Worm (Caenorhabditis elegans): Measurements from ENCODE around the gene metl-1.

ce11 chrII:11518184-11518583 lies 44.8 kb upstream of the metl-1 start, which contains the start of gene B0334.10:
- TF ChIP-seq sdc-2 (tag; optimal IDR thresholded peaks at IDR 0.05) (no peak), pax-1 (tag; optimal IDR thresholded peaks at IDR 0.05) (no peak), lin-11 (tag; optimal IDR thresholded peaks at IDR 0.05) (no peak), ama-1 (optimal IDR thresholded peaks at IDR 0.05) (no peak), K09A11.1 (tag; optimal IDR thresholded peaks at IDR 0.05; ENCODE audit: insufficient read depth) (no peak), ets-4 (tag; optimal IDR thresholded peaks at IDR 0.05) (no peak), sox-4 (tag; optimal IDR thresholded peaks at IDR 0.05) (no peak)

All from whole organism, late embryonic.